Fruit fly (Drosophila melanogaster): Measurements from ENCODE around the gene CG11964.

The CG11964 gene

dm6 chr3R:8954515-8955358, 9.9 kb upstream of the CG11964 start (continued):
- peak; percentile 85 for TF ChIP-seq dmrt99B (tag; optimal IDR thresholded peaks at IDR 0.05)
- no peak for TF ChIP-seq hkb (optimal IDR thresholded peaks at IDR 0.05)
- TF ChIP-seq hkb (GFP tag; IDR thresholded peaks at IDR 0.05), result peak; percentile 28; the same call in 1 of the 2 replicates
- peak; percentile 19 for TF ChIP-seq CG18599 (GFP tag; optimal IDR thresholded peaks at IDR 0.05)
- TF ChIP-seq mirr (GFP tag; optimal IDR thresholded peaks at IDR 0.05), result no peak
- TF ChIP-seq CG18619 (GFP tag; optimal IDR thresholded peaks at IDR 0.05), result no peak
- peak; percentile 42; the same call in 1 of the 2 replicates for TF ChIP-seq CG32772 (GFP tag; IDR thresholded peaks at IDR 0.05)
- no peak for TF ChIP-seq ems (GFP tag; optimal IDR thresholded peaks at IDR 0.05)
- TF ChIP-seq hth (optimal IDR thresholded peaks at IDR 0.05), result no peak
- peak; percentile 65 for TF ChIP-seq CG6689 (GFP tag; IDR thresholded peaks at IDR 0.05)
- peak; percentile 84 for TF ChIP-seq sd (tag; optimal IDR thresholded peaks at IDR 0.05)
- no peak for TF ChIP-seq HLHmδ (GFP tag; optimal IDR thresholded peaks at IDR 0.05)
- peak; percentile 11 for TF ChIP-seq Chrac-16 (GFP tag; optimal IDR thresholded peaks at IDR 0.05)
- TF ChIP-seq Nf-YB (GFP tag; optimal IDR thresholded peaks at IDR 0.05), result peak; percentile 46
- TF ChIP-seq nerfin-2 (GFP tag; IDR thresholded peaks at IDR 0.05; ENCODE audit: partially characterized antibody), result no peak
- TF ChIP-seq toy (GFP tag; IDR thresholded peaks at IDR 0.05), result no peak

DNA sequence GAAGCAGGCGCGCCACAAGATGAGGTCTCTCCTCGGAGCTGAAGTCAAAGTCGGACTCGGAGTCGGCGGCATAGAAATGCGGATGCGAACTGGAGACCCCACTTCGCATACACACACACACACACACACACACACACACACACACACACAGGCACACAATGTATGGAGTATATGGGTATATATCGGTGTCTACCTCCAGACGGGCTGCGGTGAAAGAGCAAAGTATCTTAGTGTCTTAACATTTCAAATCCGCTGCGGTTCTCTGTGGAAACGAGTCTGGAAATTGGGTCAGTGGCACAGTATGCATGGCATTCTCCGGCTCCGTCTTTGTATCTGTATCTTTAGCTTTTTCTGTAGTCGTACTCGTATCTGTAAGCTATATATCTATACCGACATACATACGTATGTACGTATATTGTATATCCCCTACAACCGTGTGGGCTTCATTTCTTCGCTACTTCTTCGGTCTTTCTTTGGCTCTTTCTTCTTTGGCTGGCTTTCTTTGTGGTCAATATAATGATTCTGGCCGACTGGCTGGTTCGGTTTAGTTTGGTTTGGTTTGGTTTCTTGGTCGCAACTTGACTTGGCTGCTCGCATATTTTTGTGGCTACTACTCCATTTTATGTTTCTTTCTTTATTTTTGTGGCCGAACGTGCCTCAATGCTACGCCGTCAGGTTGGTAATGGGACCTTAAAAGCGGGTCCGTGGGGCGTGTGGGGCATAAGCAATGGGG, 4.7 kb upstream of the CG11964 start:
- TF ChIP-seq CG34376 (GFP tag; optimal IDR thresholded peaks at IDR 0.05) (no peak), nom (GFP tag; optimal IDR thresholded peaks at IDR 0.05) (no peak), CG2199 (GFP tag; IDR thresholded peaks at IDR 0.05) (peak; percentile 62; the same call in 1 of the 3 replicates), CG3838 (GFP tag; optimal IDR thresholded peaks at IDR 0.05) (no peak), chm (GFP tag; IDR thresholded peaks at IDR 0.05) (no peak), cas (GFP tag; IDR thresholded peaks at IDR 0.05) (no peak), CG10274 (GFP tag; optimal IDR thresholded peaks at IDR 0.05) (no peak), oc (tag; optimal IDR thresholded peaks at IDR 0.05) (peak; percentile 27), CG3847 (GFP tag; IDR thresholded peaks at IDR 0.05) (no peak), grn (GFP tag; optimal IDR thresholded peaks at IDR 0.05) (no peak), Xbp1 (GFP tag; optimal IDR thresholded peaks at IDR 0.05) (no peak), seq (GFP tag; IDR thresholded peaks at IDR 0.05) (no peak), z (GFP tag; IDR thresholded peaks at IDR 0.05) (no peak), CG8388 (GFP tag; optimal IDR thresholded peaks at IDR 0.05) (no peak), Ets65A (GFP tag) (no peak), CG14441 (GFP tag; IDR thresholded peaks at IDR 0.05) (no peak), Stat92E (GFP tag; optimal IDR thresholded peaks at IDR 0.05) (no peak), CG8290 (GFP tag; optimal IDR thresholded peaks at IDR 0.05) (no peak), CG8290 (tag; optimal IDR thresholded peaks at IDR 0.05) (no peak), p53 (GFP tag; optimal IDR thresholded peaks at IDR 0.05) (no peak), Med (GFP tag) (peak; percentile 20), kni (GFP tag; optimal IDR thresholded peaks at IDR 0.05) (peak; percentile 80), CG4854 (GFP tag; optimal IDR thresholded peaks at IDR 0.05) (no peak), CG15269 (tag; optimal IDR thresholded peaks at IDR 0.05) (no peak), ham (GFP tag; IDR thresholded peaks at IDR 0.05) (no peak), CG10654 (GFP tag; optimal IDR thresholded peaks at IDR 0.05) (no peak), vvl (GFP tag; IDR thresholded peaks at IDR 0.05) (peak; percentile 58; the same call in 1 of the 2 replicates), Mes4 (GFP tag; optimal IDR thresholded peaks at IDR 0.05) (no peak), tll (GFP tag; optimal IDR thresholded peaks at IDR 0.05) (no peak), cg (GFP tag; optimal IDR thresholded peaks at IDR 0.05) (peak; percentile 71), HmgD (GFP tag; optimal IDR thresholded peaks at IDR 0.05) (no peak), Meics (GFP tag; optimal IDR thresholded peaks at IDR 0.05) (no peak)

All from whole organism, embryonic.